Worm (Caenorhabditis elegans) whole organism, L2 larva: ENCODE results near the gene ZC204.12.

Source experiments
- ama-1 ChIP-seq: fragments of 150-350 bp; optimal IDR thresholded peaks from 2 replicates; lab custom pipeline; 2018; ENCODE audit warnings: inconsistent platforms
- blmp-1 ChIP-seq: sonication (generic microtip); optimal IDR thresholded peaks from 2 replicates; lab custom pipeline; 2017; ENCODE audit warnings: missing genetic modification characterization, mild to moderate bottlenecking, missing compliant biosample characterization, antibody characterized with exemption, moderate library complexity; ENCODE audit not compliant: insufficient read depth
- ceh-82 ChIP-seq: fragments of 150-350 bp; optimal IDR thresholded peaks from 2 replicates; lab custom pipeline; 2014; ENCODE audit warnings: missing biosample characterization, missing genetic modification characterization
- egl-27 ChIP-seq: sonication (generic microtip); optimal IDR thresholded peaks from 3 replicates; lab custom pipeline; 2017; ENCODE audit warnings: missing biosample characterization, missing genetic modification reagents, missing genetic modification characterization
- fos-1 ChIP-seq: fragments of 150-350 bp; optimal IDR thresholded peaks from 2 replicates; lab custom pipeline; 2014; ENCODE audit warnings: missing biosample characterization, missing genetic modification characterization
- nhr-10 ChIP-seq: sonication (generic microtip); optimal IDR thresholded peaks from 2 replicates; lab custom pipeline; 2017; ENCODE audit warnings: missing biosample characterization, missing genetic modification characterization
- zag-1 ChIP-seq: fragments of 150-350 bp; optimal IDR thresholded peaks from 2 replicates; lab custom pipeline; 2014; ENCODE audit warnings: missing biosample characterization, missing genetic modification characterization

DNA sequence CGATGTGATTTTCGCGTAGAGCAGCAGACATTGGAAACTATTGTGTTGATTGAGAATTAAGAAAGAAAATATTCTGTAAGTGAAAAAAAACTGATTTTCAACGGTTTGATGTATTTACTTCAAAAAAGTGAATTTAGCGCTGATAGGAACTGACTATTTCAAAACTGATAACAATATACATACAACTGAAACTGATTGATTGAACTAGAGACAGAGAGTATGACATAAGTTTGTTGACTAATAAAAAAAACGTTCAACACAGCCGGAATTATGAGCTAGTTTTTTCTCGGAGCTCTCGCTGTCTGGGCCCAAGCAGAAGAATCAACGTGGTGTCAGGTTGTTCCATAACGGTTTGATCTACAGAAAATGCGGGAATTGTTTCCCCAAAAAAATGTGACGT, 43.1 kb downstream of the ZC204.12 start, which contains the start of gene fbxa-164:
- TF ChIP-seq zag-1 (tag; lab: Kevin White, UChicago) (no peak), ama-1 (lab: Kevin White, UChicago) (no peak), nhr-10 (tag; lab: Kevin White, UChicago) (no peak), blmp-1 (tag; lab: Kevin White, UChicago) (no peak), egl-27 (tag; lab: Kevin White, UChicago) (no peak), ceh-82 (tag; lab: Kevin White, UChicago) (no peak), fos-1 (no peak)
